Fruit fly (Drosophila melanogaster): ENCODE results near the gene lectin-21Ca.

Gene lectin-21Ca

dm6 chr2L:664306-664705, 39.9 kb downstream of the lectin-21Ca start (continued):
- TF ChIP-seq Hr38 (GFP tag; optimal IDR thresholded peaks at IDR 0.05): no peak
- TF ChIP-seq CG6792 (GFP tag; optimal IDR thresholded peaks at IDR 0.05): no peak
- peak; percentile 56 for TF ChIP-seq pdm3 (GFP tag; optimal IDR thresholded peaks at IDR 0.05)
- peak; percentile 30 for TF ChIP-seq cyc (GFP tag; optimal IDR thresholded peaks at IDR 0.05)
- no peak for TF ChIP-seq Blimp-1 (GFP tag; optimal IDR thresholded peaks at IDR 0.05)
- TF ChIP-seq net (GFP tag; optimal IDR thresholded peaks at IDR 0.05): peak; percentile 48
- TF ChIP-seq CG1621 (tag; optimal IDR thresholded peaks at IDR 0.05): no peak
- peak; percentile 18 for TF ChIP-seq achi (GFP tag; optimal IDR thresholded peaks at IDR 0.05)
- no peak for TF ChIP-seq fd85E (GFP tag; optimal IDR thresholded peaks at IDR 0.05)
- TF ChIP-seq CG11294 (GFP tag; IDR thresholded peaks at IDR 0.05): peak; percentile 48; the same call in 1 of the 2 replicates
- no peak for TF ChIP-seq CG8632 (GFP tag; optimal IDR thresholded peaks at IDR 0.05)
- TF ChIP-seq Ets96B (tag; optimal IDR thresholded peaks at IDR 0.05): no peak
- no peak for TF ChIP-seq fd59A (GFP tag; optimal IDR thresholded peaks at IDR 0.05)
- no peak for TF ChIP-seq CG16779 (tag; optimal IDR thresholded peaks at IDR 0.05)
- no peak for TF ChIP-seq CG7368 (GFP tag; optimal IDR thresholded peaks at IDR 0.05)
- TF ChIP-seq fkh (GFP tag; optimal IDR thresholded peaks at IDR 0.05): no peak
- peak; percentile 9 for TF ChIP-seq acj6 (GFP tag; optimal IDR thresholded peaks at IDR 0.05)
- TF ChIP-seq CG9139 (GFP tag; optimal IDR thresholded peaks at IDR 0.05): no peak
- peak; percentile 84 for TF ChIP-seq CG15336 (GFP tag; IDR thresholded peaks at IDR 0.05)
- TF ChIP-seq CG3919 (GFP tag; optimal IDR thresholded peaks at IDR 0.05): no peak
- no peak for TF ChIP-seq Ets21C (GFP tag; optimal IDR thresholded peaks at IDR 0.05)
- TF ChIP-seq CG32006 (GFP tag; optimal IDR thresholded peaks at IDR 0.05): peak; percentile 84
- no peak for TF ChIP-seq Sox15 (GFP tag; optimal IDR thresholded peaks at IDR 0.05)
- peak; percentile 88 for TF ChIP-seq CG8119 (GFP tag; IDR thresholded peaks at IDR 0.05)
- TF ChIP-seq Sox102F (GFP tag; optimal IDR thresholded peaks at IDR 0.05): peak; percentile 17
- TF ChIP-seq topi (GFP tag; optimal IDR thresholded peaks at IDR 0.05): peak; percentile 34
- TF ChIP-seq dsx (GFP tag; optimal IDR thresholded peaks at IDR 0.05; ENCODE audit: poor library complexity, severe bottlenecking): no peak
- no peak for TF ChIP-seq CG34406 (GFP tag; optimal IDR thresholded peaks at IDR 0.05)
- peak; percentile 53; the same call in 1 of the 2 replicates for TF ChIP-seq Gug (GFP tag; IDR thresholded peaks at IDR 0.05)
- no peak for TF ChIP-seq CG6808 (GFP tag; optimal IDR thresholded peaks at IDR 0.05)
- TF ChIP-seq lz (GFP tag; optimal IDR thresholded peaks at IDR 0.05): peak; percentile 53

dm6 chr2L:668948-669581, 44.6 kb downstream of the lectin-21Ca start:
- no peak for TF ChIP-seq dac (GFP tag; optimal IDR thresholded peaks at IDR 0.05)
- TF ChIP-seq CG7368 (GFP tag; optimal IDR thresholded peaks at IDR 0.05): peak; percentile 78
- peak; percentile 49 for TF ChIP-seq fd85E (GFP tag; optimal IDR thresholded peaks at IDR 0.05)
- TF ChIP-seq CG6854 (GFP tag; optimal IDR thresholded peaks at IDR 0.05): peak; percentile 62
- peak; percentile 80 for TF ChIP-seq CG10669 (GFP tag; optimal IDR thresholded peaks at IDR 0.05)
- TF ChIP-seq CG6276 (GFP tag; optimal IDR thresholded peaks at IDR 0.05): no peak
- peak; percentile 74 for TF ChIP-seq OdsH (GFP tag; optimal IDR thresholded peaks at IDR 0.05)
- TF ChIP-seq pdm3 (GFP tag; optimal IDR thresholded peaks at IDR 0.05): peak; percentile 75
- TF ChIP-seq CG6792 (GFP tag; optimal IDR thresholded peaks at IDR 0.05): peak; percentile 77
- peak; percentile 88 for TF ChIP-seq Smox (GFP tag; optimal IDR thresholded peaks at IDR 0.05)
- TF ChIP-seq Met (GFP tag; optimal IDR thresholded peaks at IDR 0.05): peak; percentile 90
- TF ChIP-seq svp (GFP tag): peak; percentile 94
- TF ChIP-seq CG9139 (GFP tag; optimal IDR thresholded peaks at IDR 0.05): no peak
- TF ChIP-seq CG32006 (GFP tag; optimal IDR thresholded peaks at IDR 0.05): peak; percentile 49
- TF ChIP-seq CG8119 (GFP tag; IDR thresholded peaks at IDR 0.05): peak; percentile 36; the same call in 1 of the 3 replicates
- peak; percentile 70 for TF ChIP-seq achi (GFP tag; optimal IDR thresholded peaks at IDR 0.05)
- peak; percentile 89 for TF ChIP-seq cyc (GFP tag; optimal IDR thresholded peaks at IDR 0.05)
- TF ChIP-seq acj6 (GFP tag; optimal IDR thresholded peaks at IDR 0.05): peak; percentile 82
- TF ChIP-seq Ets21C (GFP tag; optimal IDR thresholded peaks at IDR 0.05): peak; percentile 75
- peak; percentile 74 for TF ChIP-seq CG10631 (GFP tag; optimal IDR thresholded peaks at IDR 0.05)
- peak; percentile 83 for TF ChIP-seq CG3032 (tag; optimal IDR thresholded peaks at IDR 0.05)
- TF ChIP-seq Lpt (GFP tag; optimal IDR thresholded peaks at IDR 0.05): peak; percentile 2
- TF ChIP-seq CG4318 (GFP tag; optimal IDR thresholded peaks at IDR 0.05): peak; percentile 2
- peak; percentile 80 for TF ChIP-seq CG3919 (GFP tag; optimal IDR thresholded peaks at IDR 0.05)
- peak; percentile 87 for TF ChIP-seq Sox102F (GFP tag; optimal IDR thresholded peaks at IDR 0.05)
- TF ChIP-seq salr (GFP tag; optimal IDR thresholded peaks at IDR 0.05): peak in 1 of 2 experiments; percentile 40
- peak; percentile 98 for TF ChIP-seq Eip78C (GFP tag)
- TF ChIP-seq CG8319 (GFP tag; optimal IDR thresholded peaks at IDR 0.05): peak; percentile 77
- TF ChIP-seq Ets96B (tag; optimal IDR thresholded peaks at IDR 0.05): peak; percentile 78
- peak; percentile 68 for TF ChIP-seq net (GFP tag; optimal IDR thresholded peaks at IDR 0.05)
- peak; percentile 75 for TF ChIP-seq Sox14 (GFP tag; optimal IDR thresholded peaks at IDR 0.05)
- TF ChIP-seq CG8632 (GFP tag; optimal IDR thresholded peaks at IDR 0.05): peak; percentile 86
- TF ChIP-seq Sox15 (GFP tag; optimal IDR thresholded peaks at IDR 0.05): peak; percentile 68

All from whole organism, prepupa.